Worm (Caenorhabditis elegans): ENCODE results near the gene snap-29.

DNA sequence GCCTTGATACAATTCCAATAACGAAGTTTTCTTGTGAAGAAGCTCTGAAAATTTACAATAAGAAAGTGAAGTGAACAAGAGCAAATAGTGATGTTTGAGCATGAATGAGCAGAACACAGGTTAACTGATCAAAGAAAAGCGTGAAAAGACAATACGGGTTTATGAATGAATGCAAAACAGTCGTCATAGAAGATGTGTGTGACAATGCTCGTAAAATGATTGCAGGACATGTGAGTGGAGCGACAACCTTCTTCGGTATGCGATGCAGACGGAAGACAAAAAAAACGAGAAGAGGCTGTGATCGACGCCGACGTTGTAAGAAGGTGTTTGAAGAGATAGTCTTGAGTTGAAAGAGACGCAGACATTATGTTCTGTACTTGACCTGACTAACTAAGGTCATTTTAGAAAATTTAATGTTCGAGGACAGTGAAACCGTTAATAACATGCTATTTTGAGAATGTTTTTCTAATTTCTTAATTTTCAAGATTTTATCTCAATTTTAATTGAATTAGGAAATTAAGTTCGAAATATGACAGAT, 8.7 kb upstream of the snap-29 start, which contains the start of gene mig-22:
- TF ChIP-seq blmp-1 (tag; optimal IDR thresholded peaks at IDR 0.05; ENCODE audit: insufficient read depth) (peak; percentile 33), lsy-2 (tag; optimal IDR thresholded peaks at IDR 0.05) (no peak)
